Worm (Caenorhabditis elegans) whole organism, midembryonic: ENCODE measurements around the gene C34H4.1.

Experiments
- flt-1 ChIP-seq: fragments of 200-800 bp; sonication (Bioruptor generic); IDR thresholded peaks from 2 replicates; pipeline ENCODE4 v1.3.6; 2022; ENCODE audit warnings: missing genetic modification characterization, missing compliant biosample characterization
- ztf-29 ChIP-seq: fragments of 200-800 bp; sonication (Bioruptor generic); IDR thresholded peaks from 2 replicates; pipeline ENCODE4 v1.3.6; 2022; ENCODE audit warnings: missing genetic modification reagents, missing genetic modification characterization, missing compliant biosample characterization

DNA sequence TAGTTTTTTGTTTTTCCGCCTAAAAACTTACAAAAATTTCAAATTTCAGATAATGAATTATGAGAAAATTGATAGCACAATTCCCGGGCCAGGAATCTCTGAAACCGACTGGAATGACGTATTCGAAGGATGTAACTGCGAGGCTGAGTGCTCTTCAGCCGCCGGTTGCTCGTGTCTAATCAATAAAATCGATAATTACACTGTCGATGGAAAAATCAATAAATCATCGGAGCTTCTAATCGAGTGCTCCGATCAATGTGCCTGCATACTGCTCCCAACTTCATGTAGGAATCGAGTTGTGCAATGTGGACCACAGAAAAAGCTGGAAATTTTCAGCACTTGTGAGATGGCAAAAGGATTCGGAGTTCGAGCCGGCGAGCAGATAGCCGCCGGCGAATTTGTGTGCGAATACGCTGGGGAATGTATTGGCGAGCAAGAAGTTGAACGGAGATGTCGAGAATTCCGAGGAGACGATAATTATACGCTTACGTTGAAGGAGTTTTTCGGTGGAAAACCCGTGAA, 47.6 kb downstream of the C34H4.1 start:
- no peak for TF ChIP-seq flt-1 (GFP tag; lab: Robert Waterston, UW)
- TF ChIP-seq ztf-29 (GFP tag; lab: Robert Waterston, UW), result no peak
